Worm (Caenorhabditis elegans): Measurements from ENCODE around the gene ZK809.8.

The ZK809.8 gene

DNA sequence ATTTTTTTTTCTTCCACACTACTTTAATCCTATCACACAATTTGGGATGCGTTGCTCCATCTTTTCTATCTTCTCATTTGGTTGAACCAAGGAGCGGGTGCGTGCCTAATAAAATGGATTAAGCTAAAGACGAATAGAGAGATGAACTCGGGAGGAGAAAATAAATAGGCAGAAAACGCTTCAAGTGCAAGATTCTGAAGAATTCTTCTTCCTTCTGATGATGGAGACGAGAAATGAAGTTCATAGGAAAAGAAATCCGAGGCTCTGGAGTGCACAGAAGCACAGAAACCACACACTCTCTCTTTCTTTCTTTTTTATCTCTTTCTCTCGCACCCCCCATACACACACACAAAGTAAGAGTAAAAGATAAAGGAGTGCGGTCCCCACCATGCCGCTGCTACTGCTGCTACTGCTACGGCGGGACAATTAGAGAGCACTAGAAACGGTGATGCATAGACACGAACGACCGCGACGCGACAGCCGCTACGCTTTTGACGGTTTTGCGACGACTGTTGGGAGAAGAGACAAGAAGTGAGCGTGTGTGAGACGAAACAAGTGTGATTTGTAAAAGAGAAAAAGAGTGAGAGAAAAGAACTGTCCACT is 43.3 kb upstream of the ZK809.8 start (continued):
- no peak for TF ChIP-seq hpl-2 (GFP tag; optimal IDR thresholded peaks at IDR 0.05)
- peak; percentile 80 for TF ChIP-seq mep-1 (tag; optimal IDR thresholded peaks at IDR 0.05)
- peak; percentile 85 for TF ChIP-seq nhr-20 (tag; optimal IDR thresholded peaks at IDR 0.05)
- no peak for TF ChIP-seq fkh-4 (tag; optimal IDR thresholded peaks at IDR 0.05; ENCODE audit: borderline replicate concordance)
- no peak for TF ChIP-seq C34B4.2 (tag; optimal IDR thresholded peaks at IDR 0.05)
- peak; percentile 74 for TF ChIP-seq swsn-7 (tag; optimal IDR thresholded peaks at IDR 0.05)
- peak; percentile 58 for TF ChIP-seq unc-86 (tag; optimal IDR thresholded peaks at IDR 0.05)
- TF ChIP-seq lin-14 (GFP tag; optimal IDR thresholded peaks at IDR 0.05) = peak; percentile 95
- peak; percentile 57 to 82 for TF ChIP-seq lin-35 (GFP tag; optimal IDR thresholded peaks at IDR 0.05)
- TF ChIP-seq elt-3 (tag; optimal IDR thresholded peaks at IDR 0.05) = peak in 5 of 6 experiments; percentile 2 to 84 (median 31)
- peak; percentile 97 for TF ChIP-seq blmp-1 (tag; optimal IDR thresholded peaks at IDR 0.05)
- TF ChIP-seq lir-3 (tag; optimal IDR thresholded peaks at IDR 0.05; ENCODE audit: poor library complexity) = peak; percentile 20
- TF ChIP-seq ets-5 (GFP tag; IDR thresholded peaks at IDR 0.05) = no peak
- TF ChIP-seq hlh-17 (GFP tag; optimal IDR thresholded peaks at IDR 0.05; ENCODE audit: borderline replicate concordance) = no peak
- peak; percentile 85 for TF ChIP-seq elt-2 (tag; optimal IDR thresholded peaks at IDR 0.05)
- peak; percentile 77 for TF ChIP-seq nhr-90 (tag; optimal IDR thresholded peaks at IDR 0.05; ENCODE audit: poor library complexity)
- TF ChIP-seq lsy-2 (tag; optimal IDR thresholded peaks at IDR 0.05) = peak; percentile 60 to 85
- peak; percentile 22 for TF ChIP-seq ztf-4 (tag; optimal IDR thresholded peaks at IDR 0.05)
- TF ChIP-seq sup-37 (GFP tag; optimal IDR thresholded peaks at IDR 0.05) = no peak
- no peak for TF ChIP-seq mab-9 (GFP tag; IDR thresholded peaks at IDR 0.05)
- no peak for TF ChIP-seq grh-1 (GFP tag; IDR thresholded peaks at IDR 0.05)
- peak; percentile 34 to 61 (median 48) for TF ChIP-seq dpl-1 (GFP tag; optimal IDR thresholded peaks at IDR 0.05)
- TF ChIP-seq nhr-77 (tag; optimal IDR thresholded peaks at IDR 0.05) = peak; percentile 87
- TF ChIP-seq pax-3 (tag; optimal IDR thresholded peaks at IDR 0.05) = no peak
- TF ChIP-seq fkh-10 (GFP tag; optimal IDR thresholded peaks at IDR 0.05) = peak; percentile 61
- no peak for TF ChIP-seq C04F5.9 (tag; optimal IDR thresholded peaks at IDR 0.05)
- no peak for TF ChIP-seq nhr-28 (tag; optimal IDR thresholded peaks at IDR 0.05)
- peak; percentile 65 for TF ChIP-seq nhr-47 (tag; optimal IDR thresholded peaks at IDR 0.05)
- no peak for TF ChIP-seq Y116A8C.19 (tag; optimal IDR thresholded peaks at IDR 0.05; ENCODE audit: borderline replicate concordance)
- peak; percentile 63 to 70 for TF ChIP-seq efl-1 (optimal IDR thresholded peaks at IDR 0.05)
- peak; percentile 26 to 70 for TF ChIP-seq efl-1 (GFP tag; optimal IDR thresholded peaks at IDR 0.05 in 1 of 2)
- peak; percentile 87 for TF ChIP-seq nhr-71 (tag; optimal IDR thresholded peaks at IDR 0.05)
- TF ChIP-seq snpc-4 (tag; optimal IDR thresholded peaks at IDR 0.05) = peak; percentile 31
- peak; percentile 76 for TF ChIP-seq C16A3.4 (tag; optimal IDR thresholded peaks at IDR 0.05)
- TF ChIP-seq nhr-85 (tag) = peak; percentile 86
- no peak for TF ChIP-seq lin-15B (tag; optimal IDR thresholded peaks at IDR 0.05)
- TF ChIP-seq mdl-1 (tag; optimal IDR thresholded peaks at IDR 0.05) = peak in 1 of 2 experiments; percentile 80
- TF ChIP-seq ceh-82 (tag; optimal IDR thresholded peaks at IDR 0.05) = peak; percentile 35 to 86 (median 66)

DNA sequence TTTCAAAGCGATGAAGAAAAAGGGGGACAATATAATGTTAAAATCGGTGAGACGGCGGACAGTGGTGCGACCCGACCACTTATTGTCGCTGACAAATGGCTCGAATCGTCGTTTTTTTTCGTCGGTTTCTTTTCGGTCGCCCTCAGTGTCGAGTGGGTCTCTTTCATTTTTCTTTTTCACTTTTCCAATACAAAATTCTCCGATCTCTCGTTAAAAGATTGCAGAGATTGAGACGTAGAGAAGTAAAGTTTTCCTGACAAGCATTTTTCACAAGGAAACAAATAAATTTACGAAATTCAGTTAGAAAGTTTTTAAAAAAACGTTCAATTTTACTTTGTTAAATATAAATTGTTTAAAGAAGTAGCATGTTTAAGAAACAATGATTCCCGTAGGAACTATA is 42.7 kb upstream of the ZK809.8 start:
- TF ChIP-seq nhr-11 (tag; optimal IDR thresholded peaks at IDR 0.05) (no peak), irx-1 (tag; optimal IDR thresholded peaks at IDR 0.05) (no peak), jun-1 (tag; optimal IDR thresholded peaks at IDR 0.05) (no peak), unc-98 (GFP tag; IDR thresholded peaks at IDR 0.05) (no peak), alr-1 (tag; optimal IDR thresholded peaks at IDR 0.05; ENCODE audit: borderline replicate concordance) (no peak), isw-1 (GFP tag; IDR thresholded peaks at IDR 0.05) (no peak), sptf-1 (tag; optimal IDR thresholded peaks at IDR 0.05) (no peak), snu-23 (GFP tag; optimal IDR thresholded peaks at IDR 0.05) (no peak), hlh-17 (GFP tag; optimal IDR thresholded peaks at IDR 0.05; ENCODE audit: borderline replicate concordance) (no peak), nhr-12 (tag; optimal IDR thresholded peaks at IDR 0.05) (no peak), C04F5.9 (tag; optimal IDR thresholded peaks at IDR 0.05) (no peak), nhr-85 (tag) (peak; percentile 59), ztf-4 (tag; optimal IDR thresholded peaks at IDR 0.05) (no peak), hlh-4 (tag; optimal IDR thresholded peaks at IDR 0.05) (no peak), egl-27 (tag; optimal IDR thresholded peaks at IDR 0.05) (no peak), grh-1 (GFP tag; IDR thresholded peaks at IDR 0.05) (no peak), blmp-1 (tag; optimal IDR thresholded peaks at IDR 0.05) (peak; percentile 68), nhr-76 (tag; optimal IDR thresholded peaks at IDR 0.05) (no peak), vab-15 (tag; optimal IDR thresholded peaks at IDR 0.05) (no peak), elt-2 (tag; optimal IDR thresholded peaks at IDR 0.05) (no peak), ceh-82 (tag; optimal IDR thresholded peaks at IDR 0.05) (no peak), lin-15B (tag; optimal IDR thresholded peaks at IDR 0.05) (no peak), fkh-4 (tag; optimal IDR thresholded peaks at IDR 0.05; ENCODE audit: borderline replicate concordance) (no peak)
